Worm (Caenorhabditis elegans) whole organism, L1 larva: ENCODE results near the gene C33F10.8.

Source experiments
- aly-2 ChIP-seq: fragments of 150-350 bp; optimal IDR thresholded peaks from 2 replicates; lab custom pipeline; 2014; ENCODE audit warnings: missing biosample characterization, missing genetic modification characterization
- blmp-1 ChIP-seq: fragments of 150-350 bp; optimal IDR thresholded peaks from 2 replicates; lab custom pipeline; 2014; ENCODE audit warnings: missing biosample characterization, missing genetic modification characterization
- ceh-63 ChIP-seq: fragments of 200-800 bp; sonication (Bioruptor generic); optimal IDR thresholded peaks from 2 replicates; lab custom pipeline; 2018; ENCODE audit warnings: mild to moderate bottlenecking, missing genetic modification characterization, missing compliant biosample characterization
- ceh-8 ChIP-seq: fragments of 200-800 bp; sonication (Bioruptor generic); optimal IDR thresholded peaks from 2 replicates; lab custom pipeline; 2018; ENCODE audit warnings: mild to moderate bottlenecking, missing genetic modification characterization, moderate library complexity, missing compliant biosample characterization
- ces-1 ChIP-seq: fragments of 150-350 bp; optimal IDR thresholded peaks from 2 replicates; lab custom pipeline; 2014; ENCODE audit warnings: missing biosample characterization, missing genetic modification reagents, missing genetic modification characterization
- dpl-1 ChIP-seq, 3 experiments: fragments of 150-350 bp in 2 of 3; sonication (generic microtip) in 1 of 3; optimal IDR thresholded peaks; 2 replicates each; lab custom pipeline; 2014 to 2017; ENCODE audit warnings: missing biosample characterization in 3 of 3, missing genetic modification characterization in 3 of 3, missing genetic modification reagents in 3 of 3
- dsc-1 ChIP-seq: sonication (generic microtip); optimal IDR thresholded peaks from 2 replicates; lab custom pipeline; 2016; ENCODE audit warnings: mild to moderate bottlenecking, missing genetic modification characterization, missing compliant biosample characterization
- efl-1 ChIP-seq, 4 experiments: fragments of 150-350 bp; optimal IDR thresholded peaks in 3 of 4; peaks in 1 of 4; 1 replicate in 1 of 4; 2 replicates in 3 of 4; lab custom pipeline; 2014; ENCODE audit warnings: missing biosample characterization in 2 of 4, missing genetic modification characterization in 2 of 4, missing genetic modification reagents in 2 of 4
- egl-27 ChIP-seq, 2 experiments: fragments of 150-350 bp in 1 of 2; sonication (generic microtip); optimal IDR thresholded peaks; 3 replicates each; lab custom pipeline; 2017 to 2018; ENCODE audit warnings: missing biosample characterization in 2 of 2, missing genetic modification characterization in 2 of 2, missing genetic modification reagents in 2 of 2
- elt-2 ChIP-seq: sonication (generic microtip); optimal IDR thresholded peaks from 2 replicates; lab custom pipeline; 2016; ENCODE audit warnings: missing genetic modification characterization, mild to moderate bottlenecking, inconsistent platforms, missing compliant biosample characterization, missing genetic modification reagents
- elt-3 ChIP-seq, 6 experiments: fragments of 150-350 bp in 1 of 6; sonication (generic microtip); optimal IDR thresholded peaks; 2 replicates each; lab custom pipeline; 2017 to 2018; ENCODE audit warnings: missing biosample characterization in 6 of 6, missing genetic modification characterization in 6 of 6, inconsistent platforms in 1 of 6
- ets-5 ChIP-seq: fragments of 200-800 bp; sonication (Bioruptor generic); IDR thresholded peaks from 2 replicates; pipeline ENCODE4 v1.3.6; 2022; ENCODE audit warnings: missing genetic modification characterization, missing compliant biosample characterization
- fkh-8 ChIP-seq: sonication (generic microtip); optimal IDR thresholded peaks from 2 replicates; lab custom pipeline; 2016; ENCODE audit warnings: mild to moderate bottlenecking, missing genetic modification characterization, missing compliant biosample characterization
- fos-1 ChIP-seq: fragments of 150-350 bp; optimal IDR thresholded peaks from 2 replicates; lab custom pipeline; 2014; ENCODE audit warnings: missing biosample characterization, missing genetic modification characterization
- hlh-4 ChIP-seq: sonication (generic microtip); optimal IDR thresholded peaks from 2 replicates; lab custom pipeline; 2016; ENCODE audit warnings: mild to moderate bottlenecking, missing genetic modification characterization, missing compliant biosample characterization
- hpl-2 ChIP-seq: fragments of 150-350 bp; optimal IDR thresholded peaks from 2 replicates; lab custom pipeline; 2014; ENCODE audit warnings: missing biosample characterization, missing genetic modification reagents, missing genetic modification characterization
- jun-1 ChIP-seq: fragments of 150-350 bp; optimal IDR thresholded peaks from 2 replicates; lab custom pipeline; 2014; ENCODE audit warnings: missing biosample characterization, missing genetic modification reagents, missing genetic modification characterization
- lin-14 ChIP-seq: fragments of 200-800 bp; sonication (Bioruptor generic); optimal IDR thresholded peaks from 2 replicates; lab custom pipeline; 2018; ENCODE audit warnings: mild to moderate bottlenecking, missing genetic modification characterization, moderate library complexity, missing compliant biosample characterization
- lin-35 ChIP-seq, 2 experiments: fragments of 150-350 bp; optimal IDR thresholded peaks; 2 replicates each; lab custom pipeline; 2014; ENCODE audit warnings: missing biosample characterization in 2 of 2, missing genetic modification characterization in 2 of 2, missing genetic modification reagents in 2 of 2
- mdl-1 ChIP-seq, 2 experiments: fragments of 150-350 bp; optimal IDR thresholded peaks; 2 replicates each; lab custom pipeline; 2014 to 2017; ENCODE audit warnings: missing biosample characterization in 2 of 2, missing genetic modification characterization in 2 of 2, inconsistent platforms in 1 of 2
- nhr-19 ChIP-seq: fragments of 200-800 bp; sonication (Bioruptor generic); conservative IDR thresholded peaks from 2 replicates; pipeline ENCODE4 v1.3.6; 2022; ENCODE audit warnings: missing genetic modification characterization, missing compliant biosample characterization
- nhr-20 ChIP-seq: sonication (generic microtip); optimal IDR thresholded peaks from 2 replicates; lab custom pipeline; 2016; ENCODE audit warnings: mild to moderate bottlenecking, missing genetic modification characterization, missing compliant biosample characterization
- nhr-237 ChIP-seq: fragments of 150-350 bp; optimal IDR thresholded peaks from 2 replicates; lab custom pipeline; 2014; ENCODE audit warnings: missing biosample characterization, missing genetic modification characterization
- nhr-28 ChIP-seq: fragments of 150-350 bp; optimal IDR thresholded peaks from 2 replicates; lab custom pipeline; 2014; ENCODE audit warnings: missing biosample characterization, missing genetic modification characterization
- nhr-47 ChIP-seq: sonication (generic microtip); optimal IDR thresholded peaks from 2 replicates; lab custom pipeline; 2016; ENCODE audit warnings: mild to moderate bottlenecking, missing genetic modification characterization, moderate library complexity, missing compliant biosample characterization
- nhr-71 ChIP-seq: sonication (generic microtip); optimal IDR thresholded peaks from 2 replicates; lab custom pipeline; 2016; ENCODE audit warnings: mild to moderate bottlenecking, missing genetic modification characterization, moderate library complexity, missing compliant biosample characterization
- pag-3 ChIP-seq: sonication (generic microtip); optimal IDR thresholded peaks from 2 replicates; lab custom pipeline; 2017; ENCODE audit warnings: missing genetic modification characterization, mild to moderate bottlenecking, missing compliant biosample characterization, antibody characterized with exemption, borderline replicate concordance; ENCODE audit not compliant: insufficient read depth
- pqm-1 ChIP-seq: sonication (generic microtip); optimal IDR thresholded peaks from 3 replicates; lab custom pipeline; 2017; ENCODE audit warnings: missing biosample characterization, missing genetic modification characterization
- rnt-1 ChIP-seq: sonication (generic microtip); optimal IDR thresholded peaks from 2 replicates; lab custom pipeline; 2016; ENCODE audit warnings: mild to moderate bottlenecking, missing genetic modification characterization, moderate library complexity, missing compliant biosample characterization
- snu-23 ChIP-seq: sonication (generic microtip); optimal IDR thresholded peaks from 2 replicates; lab custom pipeline; 2016; ENCODE audit warnings: missing genetic modification characterization, missing compliant biosample characterization
- swsn-7 ChIP-seq: sonication (generic microtip); optimal IDR thresholded peaks from 2 replicates; lab custom pipeline; 2016; ENCODE audit warnings: missing genetic modification characterization, missing compliant biosample characterization
- tlp-1 ChIP-seq: fragments of 150-350 bp; optimal IDR thresholded peaks from 2 replicates; lab custom pipeline; 2014; ENCODE audit warnings: missing biosample characterization, missing genetic modification characterization
- unc-130 ChIP-seq: fragments of 150-350 bp; optimal IDR thresholded peaks from 2 replicates; lab custom pipeline; 2017; ENCODE audit warnings: missing biosample characterization, missing genetic modification characterization, inconsistent platforms
- unc-30 ChIP-seq: sonication (generic microtip); optimal IDR thresholded peaks from 2 replicates; lab custom pipeline; 2017; ENCODE audit warnings: missing biosample characterization, missing genetic modification characterization
- unc-86 ChIP-seq: sonication (generic microtip); optimal IDR thresholded peaks from 2 replicates; lab custom pipeline; 2016; ENCODE audit warnings: missing genetic modification characterization, missing compliant biosample characterization
- vab-15 ChIP-seq: sonication (generic microtip); optimal IDR thresholded peaks from 2 replicates; lab custom pipeline; 2017; ENCODE audit warnings: missing genotype, mild to moderate bottlenecking, missing genetic modification characterization, missing compliant biosample characterization

Gene C33F10.8

DNA sequence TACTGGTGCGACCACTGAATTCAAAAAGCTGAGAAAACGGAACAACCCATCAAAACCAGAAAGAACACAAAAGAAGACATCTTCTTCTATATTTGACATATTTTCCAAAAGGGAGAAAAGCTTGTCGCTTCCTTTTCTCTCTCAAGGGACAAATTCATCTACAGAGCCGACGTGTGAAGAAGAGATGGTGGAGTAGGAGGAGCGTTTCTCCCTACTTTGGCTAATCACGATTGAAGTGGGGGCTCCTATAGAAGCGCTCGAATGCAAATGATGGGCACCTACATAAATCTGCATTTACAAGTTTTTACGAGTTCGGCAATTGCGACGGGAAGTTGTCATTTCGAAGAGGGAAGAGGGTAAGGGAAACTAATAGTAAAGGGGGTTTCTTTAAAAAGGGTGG, 18.8 kb downstream of the C33F10.8 start:
- no peak for TF ChIP-seq blmp-1 (tag; lab: Kevin White, UChicago)
- no peak for TF ChIP-seq efl-1 (optimal IDR thresholded peaks at IDR 0.05; lab: Kevin White, UChicago)
- TF ChIP-seq efl-1 (GFP tag; optimal IDR thresholded peaks at IDR 0.05 in 1 of 2; lab: Kevin White, UChicago) = peak in 1 of 2 experiments; percentile 48

DNA sequence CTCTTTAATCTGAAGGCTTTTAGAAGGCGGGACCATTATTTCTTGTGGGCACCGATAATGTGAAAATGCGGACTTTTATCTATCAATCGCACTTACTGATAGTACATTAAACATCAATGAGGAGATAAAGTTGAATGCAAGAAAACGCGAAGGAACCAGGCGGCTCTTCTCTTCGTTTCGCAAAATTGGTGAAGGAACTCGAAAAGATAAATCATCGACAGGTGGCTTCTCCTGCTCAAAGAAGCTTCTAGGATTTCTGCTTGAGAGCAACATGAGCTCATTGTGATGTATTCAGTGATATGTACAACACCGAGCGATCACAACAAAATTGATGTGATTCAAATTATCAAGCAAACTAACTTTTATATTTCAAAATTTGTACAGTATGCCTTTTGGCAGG, 19.2 kb downstream of the C33F10.8 start:
- TF ChIP-seq unc-30 (tag; lab: Kevin White, UChicago) = no peak
- TF ChIP-seq ets-5 (GFP tag; lab: Robert Waterston, UW) = no peak
- no peak for TF ChIP-seq fkh-8
- peak; percentile 51 for TF ChIP-seq rnt-1 (tag; lab: Kevin White, UChicago)
- no peak for TF ChIP-seq pag-3
- peak; percentile 58 for TF ChIP-seq nhr-71 (tag; lab: Kevin White, UChicago)
- TF ChIP-seq tlp-1 (tag; lab: Kevin White, UChicago) = no peak
- TF ChIP-seq dpl-1 (GFP tag; optimal IDR thresholded peaks at IDR 0.05; lab: Kevin White, UChicago) = no peak
- no peak for TF ChIP-seq aly-2 (tag; lab: Kevin White, UChicago)
- TF ChIP-seq lin-35 (GFP tag; optimal IDR thresholded peaks at IDR 0.05; lab: Kevin White, UChicago) = no peak
- no peak for TF ChIP-seq nhr-28 (tag; lab: Kevin White, UChicago)
- TF ChIP-seq snu-23 = peak; percentile 30
- peak; percentile 24 for TF ChIP-seq unc-130 (tag; lab: Kevin White, UChicago)
- peak; percentile 43 for TF ChIP-seq lin-14 (GFP tag; lab: Kevin White, UChicago)
- no peak for TF ChIP-seq unc-86 (tag; lab: Kevin White, UChicago)
- TF ChIP-seq nhr-19 (GFP tag; lab: Robert Waterston, UW) = peak; percentile 26

ce11 chrII:4802917-4803316, 22.1 kb downstream of the C33F10.8 start:
- no peak for TF ChIP-seq efl-1 (optimal IDR thresholded peaks at IDR 0.05; lab: Kevin White, UChicago)
- TF ChIP-seq efl-1 (GFP tag; optimal IDR thresholded peaks at IDR 0.05 in 1 of 2; lab: Kevin White, UChicago) = peak in 1 of 2 experiments; percentile 38
- TF ChIP-seq elt-3 (tag; optimal IDR thresholded peaks at IDR 0.05; lab: Kevin White, UChicago) = no peak
- TF ChIP-seq pag-3 = no peak
- TF ChIP-seq pqm-1 (tag; lab: Kevin White, UChicago) = peak; percentile 6
- TF ChIP-seq elt-2 = peak; percentile 88
- TF ChIP-seq lin-14 (GFP tag; lab: Kevin White, UChicago) = peak; percentile 0
- TF ChIP-seq blmp-1 (tag; lab: Kevin White, UChicago) = peak; percentile 30
- TF ChIP-seq, all 84 proteins: peak for 5

DNA sequence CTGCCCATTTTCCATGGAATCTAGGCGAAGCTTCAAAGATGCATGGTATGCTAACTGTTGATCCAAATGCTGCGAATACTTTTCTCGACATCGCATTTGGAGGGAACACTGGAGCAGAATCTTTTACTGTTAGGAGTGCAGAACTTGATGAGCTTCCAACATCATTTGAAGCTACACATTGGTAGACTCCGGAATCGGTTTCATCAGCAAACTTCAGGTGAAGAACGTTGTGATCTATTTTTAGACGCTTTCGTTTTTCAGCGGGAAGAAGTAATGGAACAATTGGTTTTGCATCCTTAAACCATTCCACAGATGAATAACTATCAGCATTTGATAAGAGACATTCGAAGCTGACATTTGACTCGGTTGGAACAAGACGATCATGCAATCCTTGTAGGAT, 24.5 kb downstream of the C33F10.8 start:
- TF ChIP-seq lin-14 (GFP tag; lab: Kevin White, UChicago) (no peak), nhr-19 (GFP tag; lab: Robert Waterston, UW) (no peak), nhr-237 (tag; lab: Kevin White, UChicago) (no peak), ceh-63 (GFP tag; lab: Kevin White, UChicago) (no peak), fos-1 (tag; lab: Kevin White, UChicago) (no peak), jun-1 (tag; lab: Kevin White, UChicago) (no peak), blmp-1 (tag; lab: Kevin White, UChicago) (no peak), egl-27 (tag; optimal IDR thresholded peaks at IDR 0.05; lab: Kevin White, UChicago) (no peak), swsn-7 (no peak), vab-15 (tag; lab: Kevin White, UChicago) (no peak), elt-3 (tag; optimal IDR thresholded peaks at IDR 0.05; lab: Kevin White, UChicago) (no peak), ceh-8 (GFP tag; lab: Kevin White, UChicago) (no peak), nhr-20 (tag; lab: Kevin White, UChicago) (no peak), hlh-4 (tag; lab: Kevin White, UChicago) (no peak), dsc-1 (no peak), hpl-2 (GFP tag; lab: Kevin White, UChicago) (no peak), nhr-47 (tag; lab: Kevin White, UChicago) (no peak), mdl-1 (tag; optimal IDR thresholded peaks at IDR 0.05; lab: Kevin White, UChicago) (no peak), unc-130 (tag; lab: Kevin White, UChicago) (no peak), ces-1 (GFP tag; lab: Kevin White, UChicago) (no peak)
